Worm (Caenorhabditis elegans) whole organism, L4 larva: Measurements from ENCODE around the gene srv-32.
A peak's percentile ranks its signal among the peaks of the same experiment; 100 is the strongest.

ENCODE experiments used
- F26F4.8 ChIP-seq: fragments of 200-800 bp; sonication (Bioruptor generic); conservative IDR thresholded peaks from 2 replicates; pipeline ENCODE4 v1.3.6; 2022; ENCODE audit warnings: missing genetic modification characterization, missing compliant biosample characterization
- F37D6.2 ChIP-seq: sonication (generic microtip); optimal IDR thresholded peaks from 2 replicates; lab custom pipeline; 2016; ENCODE audit warnings: mild to moderate bottlenecking, missing genetic modification characterization, missing compliant biosample characterization
- F44E2.7 ChIP-seq: fragments of 200-800 bp; sonication (Bioruptor generic); IDR thresholded peaks from 2 replicates; pipeline ENCODE4 v2.1.2; 2022; ENCODE audit warnings: missing genetic modification characterization, missing compliant biosample characterization
- T20F7.1 ChIP-seq: fragments of 200-800 bp; sonication (Bioruptor generic); optimal IDR thresholded peaks from 2 replicates; lab custom pipeline; 2018; ENCODE audit warnings: mild to moderate bottlenecking, missing genetic modification characterization, missing compliant biosample characterization
- Y105C5A.15 ChIP-seq: fragments of 200-800 bp; sonication (Bioruptor generic); IDR thresholded peaks from 2 replicates; pipeline ENCODE4 v1.3.6; 2022; ENCODE audit warnings: missing genetic modification characterization, missing compliant biosample characterization
- aha-1 ChIP-seq: fragments of 150-350 bp; peaks from one replicate; lab custom pipeline; 2014; ENCODE audit warnings: missing biosample characterization, missing genetic modification characterization
- ctbp-1 ChIP-seq: fragments of 200-800 bp; sonication (Bioruptor generic); IDR thresholded peaks from 2 replicates; pipeline ENCODE4 v1.3.6; 2022; ENCODE audit warnings: missing genetic modification reagents, missing genetic modification characterization, missing compliant biosample characterization
- daf-16 ChIP-seq, 3 experiments: sonication (generic microtip); optimal IDR thresholded peaks; 2 replicates each; lab custom pipeline; 2016 to 2017; ENCODE audit warnings: missing genetic modification characterization in 3 of 3, missing genetic modification reagents in 3 of 3, mild to moderate bottlenecking in 2 of 3, missing compliant biosample characterization in 2 of 3, missing biosample characterization in 1 of 3, moderate library complexity in 1 of 3
- daf-8 ChIP-seq: fragments of 200-800 bp; sonication (Bioruptor generic); IDR thresholded peaks from 2 replicates; pipeline ENCODE4 v1.3.6; 2022; ENCODE audit warnings: missing genetic modification characterization, missing compliant biosample characterization
- dmd-6 ChIP-seq: fragments of 200-800 bp; sonication (Bioruptor generic); IDR thresholded peaks from 2 replicates; pipeline ENCODE4 v1.3.6; 2022; ENCODE audit warnings: missing genetic modification reagents, missing genetic modification characterization, missing compliant biosample characterization
- dmd-8 ChIP-seq: fragments of 200-800 bp; sonication (Bioruptor generic); IDR thresholded peaks from 2 replicates; pipeline ENCODE4 v1.3.6; 2022; ENCODE audit warnings: missing genetic modification characterization, missing compliant biosample characterization
- dve-1 ChIP-seq: sonication (generic microtip); optimal IDR thresholded peaks from 2 replicates; lab custom pipeline; 2017; ENCODE audit warnings: antibody characterized with exemption, mild to moderate bottlenecking, missing genetic modification characterization, missing compliant biosample characterization; ENCODE audit not compliant: insufficient read depth
- egl-43 ChIP-seq: fragments of 200-800 bp; sonication (Bioruptor generic); IDR thresholded peaks from 2 replicates; pipeline ENCODE4 v1.3.6; 2022; ENCODE audit warnings: missing genetic modification reagents, missing genetic modification characterization, missing compliant biosample characterization
- hlh-11 ChIP-seq: fragments of 200-800 bp; sonication (Bioruptor generic); optimal IDR thresholded peaks from 2 replicates; lab custom pipeline; 2018; ENCODE audit warnings: mild to moderate bottlenecking, missing genetic modification characterization, missing compliant biosample characterization
- hmg-1.1 ChIP-seq: fragments of 200-800 bp; sonication (Bioruptor generic); IDR thresholded peaks from 2 replicates; pipeline ENCODE4 v1.3.6; 2022; ENCODE audit warnings: missing genetic modification reagents, missing genetic modification characterization, missing compliant biosample characterization
- lin-39 ChIP-seq: fragments of 150-350 bp; optimal IDR thresholded peaks from 2 replicates; lab custom pipeline; 2014; ENCODE audit warnings: missing biosample characterization, missing genetic modification reagents, missing genetic modification characterization
- lsy-2 ChIP-seq, 2 experiments: fragments of 150-350 bp in 1 of 2; sonication (generic microtip) in 1 of 2; optimal IDR thresholded peaks; 2 replicates each; lab custom pipeline; 2014 to 2017; ENCODE audit warnings: missing biosample characterization in 2 of 2, missing genetic modification characterization in 2 of 2
- mxl-2 ChIP-seq: fragments of 200-800 bp; sonication (Bioruptor generic); conservative IDR thresholded peaks from 2 replicates; pipeline ENCODE4 v1.3.6; 2022; ENCODE audit warnings: missing genetic modification reagents, missing genetic modification characterization, missing compliant biosample characterization
- mxl-3 ChIP-seq: fragments of 200-800 bp; sonication (Bioruptor generic); optimal IDR thresholded peaks from 2 replicates; lab custom pipeline; 2018; ENCODE audit warnings: mild to moderate bottlenecking, missing genetic modification characterization, missing compliant biosample characterization
- nhr-102 ChIP-seq: sonication (generic microtip); optimal IDR thresholded peaks from 2 replicates; lab custom pipeline; 2016; ENCODE audit warnings: mild to moderate bottlenecking, missing genetic modification characterization, moderate library complexity, missing compliant biosample characterization
- nhr-111 ChIP-seq: fragments of 200-800 bp; sonication (Bioruptor generic); optimal IDR thresholded peaks from 2 replicates; lab custom pipeline; 2018; ENCODE audit warnings: mild to moderate bottlenecking, missing genetic modification characterization, missing compliant biosample characterization
- nhr-28 ChIP-seq: fragments of 150-350 bp; optimal IDR thresholded peaks from 2 replicates; lab custom pipeline; 2014; ENCODE audit warnings: missing biosample characterization, missing genetic modification characterization
- nhr-41 ChIP-seq: fragments of 200-800 bp; sonication (Bioruptor generic); IDR thresholded peaks from 2 replicates; pipeline ENCODE4 v1.3.6; 2022; ENCODE audit warnings: missing genetic modification reagents, missing genetic modification characterization, missing compliant biosample characterization
- nhr-76 ChIP-seq: fragments of 150-350 bp; optimal IDR thresholded peaks from 2 replicates; lab custom pipeline; 2014; ENCODE audit warnings: missing biosample characterization, missing genetic modification characterization
- nhr-77 ChIP-seq: fragments of 150-350 bp; optimal IDR thresholded peaks from 2 replicates; lab custom pipeline; 2014; ENCODE audit warnings: missing biosample characterization, missing genetic modification characterization
- php-3 ChIP-seq: fragments of 200-800 bp; sonication (Bioruptor generic); IDR thresholded peaks from 2 replicates; pipeline ENCODE4 v1.3.6; 2022; ENCODE audit warnings: missing genetic modification reagents, missing genetic modification characterization, missing compliant biosample characterization
- pqm-1 ChIP-seq: sonication (generic microtip); optimal IDR thresholded peaks from 2 replicates; lab custom pipeline; 2017; ENCODE audit warnings: missing biosample characterization, missing genetic modification characterization
- saeg-2 ChIP-seq: fragments of 200-800 bp; sonication (Bioruptor generic); IDR thresholded peaks from 2 replicates; pipeline ENCODE4 v1.3.6; 2022; ENCODE audit warnings: missing genetic modification reagents, missing genetic modification characterization, missing compliant biosample characterization
- skn-1 ChIP-seq: fragments of 150-350 bp; optimal IDR thresholded peaks from 2 replicates; lab custom pipeline; 2014; ENCODE audit warnings: missing biosample characterization, missing genetic modification characterization
- unc-62 ChIP-seq, 3 experiments: fragments of 150-350 bp in 1 of 3; sonication (generic microtip); optimal IDR thresholded peaks in 2 of 3; peaks in 1 of 3; 1 replicate in 1 of 3; 2 replicates in 2 of 3; lab custom pipeline; 2014 to 2017; ENCODE audit warnings: missing biosample characterization in 3 of 3, missing genetic modification characterization in 3 of 3, missing genetic modification reagents in 3 of 3, missing genotype in 1 of 3
- vab-7 ChIP-seq: fragments of 200-800 bp; sonication (Bioruptor generic); IDR thresholded peaks from 2 replicates; pipeline ENCODE4 v1.3.6; 2022; ENCODE audit warnings: missing genetic modification reagents, missing genetic modification characterization, missing compliant biosample characterization
- zip-11 ChIP-seq: fragments of 200-800 bp; sonication (Bioruptor generic); IDR thresholded peaks from 2 replicates; pipeline ENCODE4 v1.3.6; 2022; ENCODE audit warnings: missing genetic modification characterization, missing compliant biosample characterization
- ztf-11 ChIP-seq: fragments of 150-350 bp; optimal IDR thresholded peaks from 2 replicates; lab custom pipeline; 2014; ENCODE audit warnings: missing biosample characterization, missing genetic modification characterization

Gene srv-32

ce11 chrIV:6232769-6233290 is 49.2 kb downstream of the srv-32 start, which contains the start of gene F58F9.3 (continued):
- TF ChIP-seq lin-39 (tag; lab: Kevin White, UChicago) (no peak), mxl-3 (GFP tag; lab: Kevin White, UChicago) (no peak), daf-8 (no peak), unc-62 (GFP tag; optimal IDR thresholded peaks at IDR 0.05 in 1 of 2; lab: Kevin White, UChicago) (peak in 1 of 2 experiments; percentile 88), unc-62 (tag; optimal IDR thresholded peaks at IDR 0.05; lab: Kevin White, UChicago) (no peak), nhr-111 (GFP tag; lab: Kevin White, UChicago) (no peak), vab-7 (no peak), dve-1 (tag; lab: Kevin White, UChicago) (peak; percentile 30), skn-1 (tag; lab: Kevin White, UChicago) (no peak), ctbp-1 (no peak), nhr-77 (no peak), php-3 (GFP tag; lab: Robert Waterston, UW) (no peak), aha-1 (tag; lab: Kevin White, UChicago) (peak; percentile 73), nhr-76 (tag; lab: Kevin White, UChicago) (no peak), mxl-2 (GFP tag; lab: Robert Waterston, UW) (no peak), nhr-28 (peak; percentile 48), hlh-11 (tag; lab: Kevin White, UChicago) (no peak), nhr-41 (GFP tag; lab: Robert Waterston, UW) (no peak), nhr-102 (tag; lab: Kevin White, UChicago) (no peak), egl-43 (no peak), dmd-8 (GFP tag; lab: Robert Waterston, UW) (no peak), saeg-2 (GFP tag; lab: Robert Waterston, UW) (no peak), T20F7.1 (GFP tag; lab: Kevin White, UChicago) (no peak), zip-11 (GFP tag; lab: Robert Waterston, UW) (no peak), ztf-11 (tag; lab: Kevin White, UChicago) (no peak)

ce11 chrIV:6230560-6231073 is 51.4 kb downstream of the srv-32 start, which contains the start of gene F58F9.4:
TSS of gene F58F9.4 (plus strand) at chrIV:6231023.
- TF ChIP-seq Y105C5A.15 (GFP tag; lab: Robert Waterston, UW) (no peak), lsy-2 (tag; optimal IDR thresholded peaks at IDR 0.05; lab: Kevin White, UChicago) (no peak), nhr-28 (peak; percentile 28), pqm-1 (peak; percentile 41), vab-7 (no peak), mxl-3 (GFP tag; lab: Kevin White, UChicago) (no peak), dve-1 (tag; lab: Kevin White, UChicago) (no peak), daf-16 (GFP tag; optimal IDR thresholded peaks at IDR 0.05; lab: Kevin White, UChicago) (no peak), daf-16 (tag; optimal IDR thresholded peaks at IDR 0.05; lab: Kevin White, UChicago) (peak; percentile 31), zip-11 (GFP tag; lab: Robert Waterston, UW) (no peak), F26F4.8 (no peak), F37D6.2 (tag; lab: Kevin White, UChicago) (no peak), dmd-6 (GFP tag; lab: Robert Waterston, UW) (peak; percentile 37; the same call in 1 of the 2 replicates), F44E2.7 (GFP tag; lab: Robert Waterston, UW) (no peak), hmg-1.1 (GFP tag; lab: Robert Waterston, UW) (no peak)
